Fruit fly (Drosophila melanogaster): Measurements from ENCODE around the gene TwdlX.

- TF ChIP-seq CG12605 (GFP tag; IDR thresholded peaks at IDR 0.05) (no peak), CG8159 (tag; optimal IDR thresholded peaks at IDR 0.05) (no peak), fd96Ca (GFP tag; IDR thresholded peaks at IDR 0.05) (no peak), Ets98B (GFP tag; IDR thresholded peaks at IDR 0.05) (no peak), rn (GFP tag; IDR thresholded peaks at IDR 0.05) (no peak), EcR (GFP tag; optimal IDR thresholded peaks at IDR 0.05) (no peak), CG13204 (GFP tag; optimal IDR thresholded peaks at IDR 0.05) (no peak)
Observed at dm6 chrX:16744345-16744744, 13.5 kb downstream of the TwdlX start.
